Fruit fly (Drosophila melanogaster): Measurements from ENCODE around the gene eIF2beta.
A peak's percentile ranks its signal among the peaks of the same experiment; 100 is the strongest.

Gene eIF2beta

DNA sequence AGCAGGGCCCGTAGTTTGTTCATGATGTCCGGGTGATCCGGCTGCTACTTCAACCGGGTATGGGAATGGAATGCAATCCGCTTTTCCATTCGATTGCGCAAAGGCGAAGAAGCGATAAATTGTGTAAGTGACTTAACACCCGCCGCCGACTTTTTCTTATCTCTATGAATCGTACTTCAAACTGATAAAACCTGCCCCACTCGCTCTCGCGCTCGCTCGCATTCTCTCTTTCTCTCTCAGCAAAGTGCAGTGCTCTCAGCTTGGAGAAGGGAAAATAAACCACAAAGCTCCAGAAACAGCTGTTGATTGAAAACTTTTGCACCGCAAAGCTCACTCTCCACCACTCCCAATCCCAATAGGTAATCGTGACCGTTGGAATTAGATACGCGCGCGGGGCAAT is 36.6 kb downstream of the eIF2beta start (continued):
- TF ChIP-seq fd3F (GFP tag; optimal IDR thresholded peaks at IDR 0.05) (no peak), CG17385 (GFP tag; optimal IDR thresholded peaks at IDR 0.05) (peak; percentile 2), CG17328 (GFP tag; IDR thresholded peaks at IDR 0.05) (no peak; the same call in 1 of the 2 replicates), odd (GFP tag; optimal IDR thresholded peaks at IDR 0.05) (no peak), dpn (GFP tag; optimal IDR thresholded peaks at IDR 0.05) (no peak), sens-2 (GFP tag; IDR thresholded peaks at IDR 0.05) (no peak), en (GFP tag; optimal IDR thresholded peaks at IDR 0.05) (no peak), CG32532 (GFP tag; IDR thresholded peaks at IDR 0.05) (no peak), Rx (GFP tag; IDR thresholded peaks at IDR 0.05) (no peak), CG7963 (GFP tag; IDR thresholded peaks at IDR 0.05; ENCODE audit: partially characterized antibody) (no peak), ftz-f1 (GFP tag; optimal IDR thresholded peaks at IDR 0.05) (no peak), CG8388 (GFP tag; optimal IDR thresholded peaks at IDR 0.05) (no peak), CG18764 (GFP tag; optimal IDR thresholded peaks at IDR 0.05) (no peak), CG12744 (GFP tag; optimal IDR thresholded peaks at IDR 0.05) (no peak), sima (GFP tag; optimal IDR thresholded peaks at IDR 0.05) (no peak), corto (GFP tag; optimal IDR thresholded peaks at IDR 0.05) (peak; percentile 12)

dm6 chr3L:12486175-12486574 is 40.4 kb downstream of the eIF2beta start:
- 0 out of 2 replicates have a peak, but pooled peaks have one; percentile 25 for TF ChIP-seq Scr (GFP tag; IDR thresholded peaks at IDR 0.05; ENCODE audit: partially characterized antibody)
- peak; percentile 47; the same call in 1 of the 3 replicates for TF ChIP-seq vnd (GFP tag; IDR thresholded peaks at IDR 0.05; ENCODE audit: partially characterized antibody)
- TF ChIP-seq CG7963 (GFP tag; IDR thresholded peaks at IDR 0.05; ENCODE audit: partially characterized antibody) = 0 out of 3 replicates have a peak, but pooled peaks have one; percentile 33
- peak; percentile 58 for TF ChIP-seq HLH4C (GFP tag; IDR thresholded peaks at IDR 0.05; ENCODE audit: partially characterized antibody)
- no peak for TF ChIP-seq CG14014 (GFP tag; IDR thresholded peaks at IDR 0.05)
- TF ChIP-seq nerfin-2 (GFP tag; IDR thresholded peaks at IDR 0.05; ENCODE audit: partially characterized antibody) = peak; percentile 54
- TF ChIP-seq CG16813 (GFP tag; IDR thresholded peaks at IDR 0.05; ENCODE audit: partially characterized antibody) = peak; percentile 47; the same call in 1 of the 3 replicates
- TF ChIP-seq Side (GFP tag; optimal IDR thresholded peaks at IDR 0.05) = no peak
- no peak for TF ChIP-seq CG6272 (GFP tag; IDR thresholded peaks at IDR 0.05)
- TF ChIP-seq sna (GFP tag; IDR thresholded peaks at IDR 0.05; ENCODE audit: partially characterized antibody) = 0 out of 2 replicates have a peak, but pooled peaks have one; percentile 28
- TF ChIP-seq CG14860 (GFP tag; IDR thresholded peaks at IDR 0.05; ENCODE audit: partially characterized antibody) = peak; percentile 65; the same call in 2 of the 3 replicates

DNA sequence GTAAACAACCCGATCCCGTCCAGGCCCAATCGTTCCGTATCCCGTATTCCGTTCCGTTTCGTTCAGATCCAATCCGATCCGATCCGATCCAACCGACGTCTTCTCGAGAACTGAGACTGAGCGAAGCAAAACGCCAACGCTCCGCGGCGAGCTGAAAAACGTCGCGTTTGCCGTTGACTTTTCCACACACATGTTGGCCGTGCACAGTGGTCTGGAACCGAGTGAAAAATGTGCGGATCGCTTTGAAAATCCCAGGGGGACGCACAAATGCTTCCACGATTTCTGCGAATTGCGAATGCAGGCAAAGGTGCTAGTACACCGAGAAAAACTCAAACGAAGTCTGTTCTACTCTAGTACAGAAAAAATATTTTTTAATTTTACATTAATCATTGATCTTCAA is 41.6 kb downstream of the eIF2beta start, which contains the start of gene CG10663:
CG10663 (minus strand) TSS at position 88 of the 400 bp plus-strand sequence.
- TF ChIP-seq stwl (tag; optimal IDR thresholded peaks at IDR 0.05) = no peak
- no peak for TF ChIP-seq Rx (GFP tag; IDR thresholded peaks at IDR 0.05)
- TF ChIP-seq dati (GFP tag; IDR thresholded peaks at IDR 0.05) = no peak
- TF ChIP-seq CG15514 (GFP tag; optimal IDR thresholded peaks at IDR 0.05) = peak; percentile 12
- no peak for TF ChIP-seq tap (tag; optimal IDR thresholded peaks at IDR 0.05)
- no peak for TF ChIP-seq CG18599 (GFP tag; optimal IDR thresholded peaks at IDR 0.05)
- peak; percentile 57 for TF ChIP-seq CG13287 (GFP tag; IDR thresholded peaks at IDR 0.05; ENCODE audit: partially characterized antibody)
- TF ChIP-seq CG13424 (tag; optimal IDR thresholded peaks at IDR 0.05) = no peak
- no peak for TF ChIP-seq CG11560 (tag; IDR thresholded peaks at IDR 0.05)
- no peak for TF ChIP-seq fd96Cb (tag; optimal IDR thresholded peaks at IDR 0.05)
- TF ChIP-seq scrt (GFP tag; optimal IDR thresholded peaks at IDR 0.05) = no peak
- no peak for TF ChIP-seq en (GFP tag; optimal IDR thresholded peaks at IDR 0.05)
- TF ChIP-seq croc (GFP tag; conservative IDR thresholded peaks at IDR 0.05) = no peak
- peak; percentile 45; the same call in 1 of the 2 replicates for TF ChIP-seq Rfx (GFP tag; IDR thresholded peaks at IDR 0.05)
- TF ChIP-seq caup (GFP tag; optimal IDR thresholded peaks at IDR 0.05; ENCODE audit: severe bottlenecking) = peak; percentile 2
- peak in 1 of 2 experiments; percentile 79 for TF ChIP-seq tll (GFP tag; optimal IDR thresholded peaks at IDR 0.05)
- TF ChIP-seq dmrt11E (tag; optimal IDR thresholded peaks at IDR 0.05) = no peak
- peak; percentile 87 for TF ChIP-seq Med (GFP tag)
- no peak for TF ChIP-seq Asciz (GFP tag; optimal IDR thresholded peaks at IDR 0.05)
- no peak for TF ChIP-seq CG2120 (GFP tag; optimal IDR thresholded peaks at IDR 0.05)
- TF ChIP-seq CG18619 (GFP tag; optimal IDR thresholded peaks at IDR 0.05) = no peak
- no peak for TF ChIP-seq ab (GFP tag; optimal IDR thresholded peaks at IDR 0.05)
- TF ChIP-seq Chrac-16 (GFP tag; optimal IDR thresholded peaks at IDR 0.05) = peak; percentile 6
